Fruit fly (Drosophila melanogaster): ENCODE data around the gene ATPsyndelta.
A peak's percentile ranks its signal among the peaks of the same experiment; 100 is the strongest.

ATPsyndelta gene

dm6 chrX:10265213-10266017, 52.6 kb downstream of the ATPsyndelta start, which contains the start of gene CG12643 (continued):
- TF ChIP-seq CG10959 (GFP tag; IDR thresholded peaks at IDR 0.05) (peak; percentile 85), CG9817 (tag; optimal IDR thresholded peaks at IDR 0.05) (peak; percentile 68), CG6689 (GFP tag; IDR thresholded peaks at IDR 0.05) (peak; percentile 86), pfk (GFP tag; optimal IDR thresholded peaks at IDR 0.05) (no peak), Bteb2 (GFP tag; optimal IDR thresholded peaks at IDR 0.05) (peak; percentile 80), CG15696 (tag; optimal IDR thresholded peaks at IDR 0.05) (peak; percentile 63), CG9437 (GFP tag; optimal IDR thresholded peaks at IDR 0.05) (peak; percentile 88), Mrtf (GFP tag; IDR thresholded peaks at IDR 0.05) (peak; percentile 89), CG12236 (GFP tag; optimal IDR thresholded peaks at IDR 0.05) (peak; percentile 91), Chrac-16 (GFP tag; optimal IDR thresholded peaks at IDR 0.05) (peak; percentile 86), Gug (GFP tag; IDR thresholded peaks at IDR 0.05) (peak; percentile 90), CG1603 (tag; optimal IDR thresholded peaks at IDR 0.05) (peak; percentile 97), CG4820 (GFP tag; optimal IDR thresholded peaks at IDR 0.05) (peak; percentile 90), tna (GFP tag; IDR thresholded peaks at IDR 0.05; ENCODE audit: partially characterized antibody) (no peak), lab (GFP tag; optimal IDR thresholded peaks at IDR 0.05) (peak; percentile 94), Fer2 (tag; optimal IDR thresholded peaks at IDR 0.05) (peak; percentile 3), NC2β (GFP tag; optimal IDR thresholded peaks at IDR 0.05) (peak; percentile 92), CG3995 (GFP tag; optimal IDR thresholded peaks at IDR 0.05) (peak; percentile 30), Dip2 (GFP tag; IDR thresholded peaks at IDR 0.05) (peak; percentile 26), ems (GFP tag; optimal IDR thresholded peaks at IDR 0.05) (peak; percentile 92), CG7745 (tag; optimal IDR thresholded peaks at IDR 0.05) (no peak), MTF-1 (GFP tag; optimal IDR thresholded peaks at IDR 0.05; ENCODE audit: borderline replicate concordance) (peak; percentile 74), sens (GFP tag) (peak; percentile 99), Hsf (GFP tag; optimal IDR thresholded peaks at IDR 0.05) (peak; percentile 93), pum (GFP tag; optimal IDR thresholded peaks at IDR 0.05) (peak; percentile 89), Usf (GFP tag; optimal IDR thresholded peaks at IDR 0.05) (peak; percentile 50), CG12071 (GFP tag; optimal IDR thresholded peaks at IDR 0.05) (peak; percentile 90), CG10565 (GFP tag; optimal IDR thresholded peaks at IDR 0.05) (peak; percentile 85), Tbp (GFP tag; optimal IDR thresholded peaks at IDR 0.05) (no peak), CG31441 (GFP tag; IDR thresholded peaks at IDR 0.05) (peak; percentile 90), crp (GFP tag; optimal IDR thresholded peaks at IDR 0.05) (peak in 1 of 2 experiments; percentile 53), Antp (GFP tag; optimal IDR thresholded peaks at IDR 0.05) (peak; percentile 95), CG4854 (GFP tag; optimal IDR thresholded peaks at IDR 0.05) (peak; percentile 78), BtbVII (GFP tag; optimal IDR thresholded peaks at IDR 0.05) (peak; percentile 75), stwl (tag; optimal IDR thresholded peaks at IDR 0.05) (no peak), CG5245 (GFP tag; optimal IDR thresholded peaks at IDR 0.05) (peak; percentile 94), sug (tag; optimal IDR thresholded peaks at IDR 0.05) (peak; percentile 81), sna (GFP tag; IDR thresholded peaks at IDR 0.05; ENCODE audit: partially characterized antibody) (no peak), Nf-YC (tag; optimal IDR thresholded peaks at IDR 0.05) (peak; percentile 79), btn (GFP tag; optimal IDR thresholded peaks at IDR 0.05) (peak; percentile 94), CG17361 (GFP tag; IDR thresholded peaks at IDR 0.05) (peak; percentile 92), ara (GFP tag; IDR thresholded peaks at IDR 0.05) (peak; percentile 82), Opbp (GFP tag; IDR thresholded peaks at IDR 0.05; ENCODE audit: partially characterized antibody) (no peak), Hr39 (optimal IDR thresholded peaks at IDR 0.05) (no peak), sisA (GFP tag; IDR thresholded peaks at IDR 0.05) (peak; percentile 94), fd64A (GFP tag; optimal IDR thresholded peaks at IDR 0.05) (peak; percentile 72), h (optimal IDR thresholded peaks at IDR 0.05) (no peak), sr (GFP tag; IDR thresholded peaks at IDR 0.05) (peak; percentile 92), Awh (GFP tag; IDR thresholded peaks at IDR 0.05) (peak; percentile 96), CG10654 (GFP tag; optimal IDR thresholded peaks at IDR 0.05) (peak; percentile 89)

All from whole organism, embryonic.